Fruit fly (Drosophila melanogaster): ENCODE results near the gene CG10979.

Gene CG10979

dm6 chr3R:5789025-5789953 is 5.2 kb upstream of the CG10979 start, which contains the start of the genes Hat1 and Rpn5 (continued):
- TF ChIP-seq ap (GFP tag; IDR thresholded peaks at IDR 0.05) (no peak), CG17612 (GFP tag; IDR thresholded peaks at IDR 0.05) (no peak), da (GFP tag; optimal IDR thresholded peaks at IDR 0.05) (peak; percentile 72), CG8765 (GFP tag; IDR thresholded peaks at IDR 0.05) (0 out of 2 replicates have a peak, but pooled peaks have one; percentile 33), unc-4 (GFP tag; IDR thresholded peaks at IDR 0.05; ENCODE audit: partially characterized antibody) (peak; percentile 76; the same call in 1 of the 2 replicates), sim (GFP tag; IDR thresholded peaks at IDR 0.05) (no peak), CG12942 (GFP tag; optimal IDR thresholded peaks at IDR 0.05) (peak; percentile 88), B-H2 (GFP tag; optimal IDR thresholded peaks at IDR 0.05) (peak; percentile 31), Hmr (GFP tag; optimal IDR thresholded peaks at IDR 0.05) (peak; percentile 81), CG34224 (GFP tag; IDR thresholded peaks at IDR 0.05; ENCODE audit: partially characterized antibody) (peak; percentile 76), Bteb2 (GFP tag; optimal IDR thresholded peaks at IDR 0.05) (peak; percentile 84), HmgZ (tag; optimal IDR thresholded peaks at IDR 0.05) (peak; percentile 83), gce (GFP tag; IDR thresholded peaks at IDR 0.05) (peak; percentile 49; the same call in 1 of the 3 replicates), CG12299 (tag; optimal IDR thresholded peaks at IDR 0.05) (peak; percentile 26), CG13624 (GFP tag; optimal IDR thresholded peaks at IDR 0.05) (peak; percentile 95), H15 (GFP tag; IDR thresholded peaks at IDR 0.05) (0 out of 3 replicates have a peak, but pooled peaks have one; percentile 31), CG13894 (tag; optimal IDR thresholded peaks at IDR 0.05) (no peak), CG6791 (GFP tag; IDR thresholded peaks at IDR 0.05; ENCODE audit: partially characterized antibody) (peak; percentile 64; the same call in 1 of the 3 replicates), p53 (GFP tag; optimal IDR thresholded peaks at IDR 0.05) (peak; percentile 73), sob (GFP tag; IDR thresholded peaks at IDR 0.05) (peak; percentile 74), CG11560 (tag; IDR thresholded peaks at IDR 0.05) (peak; percentile 53; the same call in 1 of the 3 replicates), CG3995 (GFP tag; optimal IDR thresholded peaks at IDR 0.05) (peak; percentile 93), CG9797 (GFP tag; optimal IDR thresholded peaks at IDR 0.05) (peak; percentile 41), Dp (GFP tag; optimal IDR thresholded peaks at IDR 0.05) (peak; percentile 47), CG1647 (GFP tag; optimal IDR thresholded peaks at IDR 0.05) (peak; percentile 88), CG10543 (GFP tag; optimal IDR thresholded peaks at IDR 0.05) (peak; percentile 75), H2.0 (GFP tag; IDR thresholded peaks at IDR 0.05) (peak; percentile 59), Fer1 (GFP tag; optimal IDR thresholded peaks at IDR 0.05) (peak; percentile 52), CG3847 (GFP tag; IDR thresholded peaks at IDR 0.05) (peak; percentile 86), CrebB (tag; optimal IDR thresholded peaks at IDR 0.05) (peak; percentile 1), tap (tag; optimal IDR thresholded peaks at IDR 0.05) (peak; percentile 35), MTF-1 (GFP tag; optimal IDR thresholded peaks at IDR 0.05; ENCODE audit: borderline replicate concordance) (no peak), ssp (GFP tag; IDR thresholded peaks at IDR 0.05) (peak; percentile 68), CG4820 (GFP tag; optimal IDR thresholded peaks at IDR 0.05) (peak; percentile 85), Abd-B (GFP tag; optimal IDR thresholded peaks at IDR 0.05) (peak; percentile 85), MBD-R2 (GFP tag; IDR thresholded peaks at IDR 0.05) (peak; percentile 85), Pdp1 (GFP tag; optimal IDR thresholded peaks at IDR 0.05) (peak; percentile 89 to 94), CG10462 (GFP tag; optimal IDR thresholded peaks at IDR 0.05) (peak; percentile 23), bbx (GFP tag; IDR thresholded peaks at IDR 0.05; ENCODE audit: partially characterized antibody) (peak; percentile 65), CG6689 (GFP tag; IDR thresholded peaks at IDR 0.05) (peak; percentile 64), CG13424 (tag; optimal IDR thresholded peaks at IDR 0.05) (peak; percentile 71), CG3407 (GFP tag; optimal IDR thresholded peaks at IDR 0.05) (peak; percentile 59), CG8281 (tag; optimal IDR thresholded peaks at IDR 0.05) (peak; percentile 36), CG2199 (GFP tag; IDR thresholded peaks at IDR 0.05) (no peak), CG14014 (GFP tag; IDR thresholded peaks at IDR 0.05) (peak; percentile 61; the same call in 1 of the 2 replicates), CG3163 (GFP tag; optimal IDR thresholded peaks at IDR 0.05) (peak; percentile 75), CG2712 (tag; optimal IDR thresholded peaks at IDR 0.05) (peak; percentile 82), Usf (GFP tag; optimal IDR thresholded peaks at IDR 0.05) (peak; percentile 66)
